Fruit fly (Drosophila melanogaster): Measurements from ENCODE around the gene mRpL9.

mRpL9 gene

dm6 chr3R:15347822-15348221, 17.3 kb downstream of the mRpL9 start, which contains the start of the genes CG42726 and CG42727 (continued):
- TF ChIP-seq prd (optimal IDR thresholded peaks at IDR 0.05) (no peak), prd (GFP tag; IDR thresholded peaks at IDR 0.05) (peak; percentile 34; the same call in 1 of the 3 replicates), sens (GFP tag) (peak; percentile 58), CG14710 (tag; optimal IDR thresholded peaks at IDR 0.05) (peak; percentile 26), CG2116 (GFP tag; optimal IDR thresholded peaks at IDR 0.05) (peak; percentile 13), tup (GFP tag; optimal IDR thresholded peaks at IDR 0.05) (no peak), Rfx (GFP tag; IDR thresholded peaks at IDR 0.05) (peak; percentile 50; the same call in 1 of the 2 replicates), ssp (GFP tag; IDR thresholded peaks at IDR 0.05) (0 out of 2 replicates have a peak, but pooled peaks have one; percentile 6), CG1024 (GFP tag; IDR thresholded peaks at IDR 0.05) (no peak), CG17361 (GFP tag; IDR thresholded peaks at IDR 0.05) (0 out of 3 replicates have a peak, but pooled peaks have one; percentile 15), CG34422 (GFP tag; IDR thresholded peaks at IDR 0.05) (0 out of 3 replicates have a peak, but pooled peaks have one; percentile 39), slou (GFP tag; optimal IDR thresholded peaks at IDR 0.05) (no peak), sqz (GFP tag; optimal IDR thresholded peaks at IDR 0.05) (no peak), Hmr (GFP tag; optimal IDR thresholded peaks at IDR 0.05) (peak; percentile 17), MESR4 (GFP tag; optimal IDR thresholded peaks at IDR 0.05) (peak; percentile 75), E2f1 (GFP tag; IDR thresholded peaks at IDR 0.05) (0 out of 2 replicates have a peak, but pooled peaks have one; percentile 13), cg (GFP tag; optimal IDR thresholded peaks at IDR 0.05) (no peak), CG13424 (tag; optimal IDR thresholded peaks at IDR 0.05) (peak; percentile 42), ind (GFP tag; optimal IDR thresholded peaks at IDR 0.05) (peak; percentile 39), Neu2 (GFP tag; optimal IDR thresholded peaks at IDR 0.05; ENCODE audit: borderline replicate concordance) (no peak), CG3281 (GFP tag; optimal IDR thresholded peaks at IDR 0.05) (peak; percentile 39), H2.0 (GFP tag; IDR thresholded peaks at IDR 0.05) (0 out of 2 replicates have a peak, but pooled peaks have one; percentile 19), CG1647 (GFP tag; optimal IDR thresholded peaks at IDR 0.05) (peak; percentile 1), CG9817 (tag; optimal IDR thresholded peaks at IDR 0.05) (peak; percentile 40), trh (GFP tag; optimal IDR thresholded peaks at IDR 0.05) (no peak), CG8388 (GFP tag; optimal IDR thresholded peaks at IDR 0.05) (peak; percentile 2), Bdp1 (GFP tag; optimal IDR thresholded peaks at IDR 0.05) (peak; percentile 15), CG8478 (optimal IDR thresholded peaks at IDR 0.05) (no peak), CG13894 (tag; optimal IDR thresholded peaks at IDR 0.05) (no peak), unpg (GFP tag; optimal IDR thresholded peaks at IDR 0.05) (peak; percentile 50), lola (GFP tag; optimal IDR thresholded peaks at IDR 0.05) (peak in 1 of 3 experiments; percentile 17), Ada2b (GFP tag; IDR thresholded peaks at IDR 0.05) (no peak), CG30403 (GFP tag; optimal IDR thresholded peaks at IDR 0.05) (peak; percentile 45), gfzf (GFP tag; optimal IDR thresholded peaks at IDR 0.05) (no peak), CG9932 (GFP tag; IDR thresholded peaks at IDR 0.05) (peak; percentile 53), zf30C (GFP tag; optimal IDR thresholded peaks at IDR 0.05) (peak; percentile 96), PHDP (tag; optimal IDR thresholded peaks at IDR 0.05) (peak; percentile 48), Pdp1 (GFP tag; optimal IDR thresholded peaks at IDR 0.05) (peak in 1 of 2 experiments; percentile 31), unc-4 (GFP tag; IDR thresholded peaks at IDR 0.05; ENCODE audit: partially characterized antibody) (no peak), CG12299 (tag; optimal IDR thresholded peaks at IDR 0.05) (no peak), NC2α (GFP tag; optimal IDR thresholded peaks at IDR 0.05) (no peak), bsh (GFP tag; optimal IDR thresholded peaks at IDR 0.05) (peak in 1 of 2 experiments; percentile 32), inv (GFP tag; IDR thresholded peaks at IDR 0.05; ENCODE audit: partially characterized antibody) (no peak), sc (optimal IDR thresholded peaks at IDR 0.05) (no peak), sc (GFP tag; optimal IDR thresholded peaks at IDR 0.05) (no peak), Hsf (GFP tag; optimal IDR thresholded peaks at IDR 0.05) (peak; percentile 55), CHES-1-like (GFP tag; optimal IDR thresholded peaks at IDR 0.05) (no peak), Xrp1 (GFP tag; IDR thresholded peaks at IDR 0.05) (peak; percentile 37; the same call in 1 of the 2 replicates), caup (GFP tag; optimal IDR thresholded peaks at IDR 0.05; ENCODE audit: severe bottlenecking) (peak; percentile 30), CG4404 (GFP tag; IDR thresholded peaks at IDR 0.05) (no peak)
